Fruit fly (Drosophila melanogaster) Kc167 (cell line): ENCODE data around the gene Tep3.

ENCODE experiments used
- Myc ChIP-seq: fragments of >200 bp; optimal IDR thresholded peaks from 2 replicates; lab custom pipeline; 2017; ENCODE audit warnings: missing external identifiers
- Sin3A ChIP-seq: fragments of >200 bp; optimal IDR thresholded peaks from 2 replicates; lab custom pipeline; 2018; ENCODE audit warnings: missing external identifiers
- h ChIP-seq: fragments of >200 bp; optimal IDR thresholded peaks from 3 replicates; lab custom pipeline; 2018; ENCODE audit warnings: missing external identifiers
- psq ChIP-seq: fragments of >200 bp; optimal IDR thresholded peaks from 2 replicates; lab custom pipeline; 2017; ENCODE audit warnings: missing external identifiers

DNA sequence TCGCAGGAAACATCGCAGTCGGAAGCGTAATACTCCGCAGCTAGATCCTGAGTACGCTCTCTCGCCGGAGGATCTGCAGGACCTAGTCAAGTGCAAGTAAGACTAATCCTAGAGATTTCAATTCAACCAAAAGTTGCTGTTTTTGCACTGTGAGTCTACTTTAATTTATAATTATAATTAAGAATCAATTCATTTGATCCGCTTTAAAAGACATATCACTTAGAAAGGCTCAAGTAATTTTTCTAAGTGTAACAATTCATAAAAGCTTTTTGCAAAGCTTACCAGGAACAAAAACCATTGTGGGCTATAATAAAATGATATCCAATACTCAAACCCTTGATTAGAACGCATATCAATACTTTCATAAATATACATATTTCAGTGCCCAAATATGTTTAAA, 54.2 kb downstream of the Tep3 start:
- TF ChIP-seq psq (lab: Kevin White, UChicago), result no peak
- no peak for TF ChIP-seq Myc (lab: Kevin White, UChicago)
- TF ChIP-seq Sin3A (lab: Kevin White, UChicago), result no peak
- TF ChIP-seq h (lab: Kevin White, UChicago), result no peak
